Fruit fly (Drosophila melanogaster): ENCODE results near the gene CG15812.

Gene CG15812

dm6 chr3L:3164951-3165350 lies 5.2 kb downstream of the CG15812 start, which contains the start of gene CG32280 (continued):
- no peak for TF ChIP-seq CG2889 (GFP tag; IDR thresholded peaks at IDR 0.05)
- TF ChIP-seq Asciz (GFP tag; optimal IDR thresholded peaks at IDR 0.05): no peak
- TF ChIP-seq Scr (GFP tag; IDR thresholded peaks at IDR 0.05; ENCODE audit: partially characterized antibody): peak; percentile 84
- TF ChIP-seq Hmx (GFP tag; optimal IDR thresholded peaks at IDR 0.05): no peak
- no peak for TF ChIP-seq CG8944 (GFP tag; optimal IDR thresholded peaks at IDR 0.05)
- no peak for TF ChIP-seq TFAM (GFP tag; optimal IDR thresholded peaks at IDR 0.05)
- peak; percentile 29 for TF ChIP-seq CG6813 (GFP tag; optimal IDR thresholded peaks at IDR 0.05)
- no peak for TF ChIP-seq Side (GFP tag; optimal IDR thresholded peaks at IDR 0.05)
- peak; percentile 37 for TF ChIP-seq her (GFP tag; optimal IDR thresholded peaks at IDR 0.05)

- TF ChIP-seq so (GFP tag; IDR thresholded peaks at IDR 0.05) (no peak), Sin3A (optimal IDR thresholded peaks at IDR 0.05) (no peak), cg (GFP tag; optimal IDR thresholded peaks at IDR 0.05) (peak; percentile 54), kah (GFP tag; optimal IDR thresholded peaks at IDR 0.05) (peak; percentile 61), sr (GFP tag; IDR thresholded peaks at IDR 0.05) (0 out of 3 replicates have a peak, but pooled peaks have one; percentile 29), rib (GFP tag; IDR thresholded peaks at IDR 0.05) (0 out of 2 replicates have a peak, but pooled peaks have one; percentile 9), CG3065 (GFP tag; optimal IDR thresholded peaks at IDR 0.05) (peak; percentile 85), CG34376 (GFP tag; optimal IDR thresholded peaks at IDR 0.05) (peak; percentile 26), ftz-f1 (GFP tag; optimal IDR thresholded peaks at IDR 0.05) (peak; percentile 52), twi (tag; optimal IDR thresholded peaks at IDR 0.05) (peak; percentile 56), CG12236 (GFP tag; optimal IDR thresholded peaks at IDR 0.05) (no peak), CG1647 (GFP tag; optimal IDR thresholded peaks at IDR 0.05) (no peak), CG12104 (GFP tag; optimal IDR thresholded peaks at IDR 0.05) (no peak), CG4360 (GFP tag; IDR thresholded peaks at IDR 0.05) (no peak), crol (GFP tag; IDR thresholded peaks at IDR 0.05) (peak; percentile 66)
Measured at dm6 chr3L:3165399-3165798, 5.6 kb downstream of the CG15812 start.

dm6 chr3L:3166200-3166695 lies 6.5 kb downstream of the CG15812 start, which contains the start of gene Asciz:
Gene Asciz, minus strand, starts transcription at chr3L:3166250.
- TF ChIP-seq CG15479 (GFP tag; optimal IDR thresholded peaks at IDR 0.05): peak; percentile 4
- TF ChIP-seq Xbp1 (GFP tag; optimal IDR thresholded peaks at IDR 0.05): no peak
- peak; percentile 28; the same call in 1 of the 2 replicates for TF ChIP-seq Rfx (GFP tag; IDR thresholded peaks at IDR 0.05)

dm6 chr3L:3169107-3169506 lies 9.3 kb downstream of the CG15812 start, which contains the start of the genes CG32278 and CG32281:
Gene CG32278, plus strand, starts transcription at chr3L:3169286.
Gene CG32281, plus strand, starts transcription at chr3L:3169375.
- peak; percentile 52 for TF ChIP-seq CG9797 (GFP tag; optimal IDR thresholded peaks at IDR 0.05)
- peak; percentile 54 for TF ChIP-seq gfzf (GFP tag; optimal IDR thresholded peaks at IDR 0.05)
- no peak for TF ChIP-seq dimm (GFP tag; IDR thresholded peaks at IDR 0.05)
- TF ChIP-seq CG4617 (GFP tag; optimal IDR thresholded peaks at IDR 0.05; ENCODE audit: borderline replicate concordance): peak; percentile 28
- peak; percentile 9 for TF ChIP-seq Max (GFP tag; optimal IDR thresholded peaks at IDR 0.05)
- peak; percentile 19; the same call in 1 of the 2 replicates for TF ChIP-seq MBD-R2 (GFP tag; IDR thresholded peaks at IDR 0.05)
- peak; percentile 47 for TF ChIP-seq MESR4 (GFP tag; optimal IDR thresholded peaks at IDR 0.05)
- peak; percentile 67 for TF ChIP-seq CG3995 (GFP tag; optimal IDR thresholded peaks at IDR 0.05)
- peak; percentile 18 for TF ChIP-seq CG14710 (tag; optimal IDR thresholded peaks at IDR 0.05)
- TF ChIP-seq trem (tag; optimal IDR thresholded peaks at IDR 0.05): peak; percentile 41
- TF ChIP-seq pzg (GFP tag; optimal IDR thresholded peaks at IDR 0.05): peak; percentile 9
- TF ChIP-seq YL-1 (GFP tag; optimal IDR thresholded peaks at IDR 0.05): peak; percentile 40
- no peak for TF ChIP-seq CG17612 (GFP tag; IDR thresholded peaks at IDR 0.05)
- TF ChIP-seq Hand (GFP tag; optimal IDR thresholded peaks at IDR 0.05): no peak
- TF ChIP-seq BEAF-32 (GFP tag; optimal IDR thresholded peaks at IDR 0.05): peak; percentile 11
- peak; percentile 7 for TF ChIP-seq Myb (GFP tag; optimal IDR thresholded peaks at IDR 0.05)
- peak; percentile 41 for TF ChIP-seq stwl (tag; optimal IDR thresholded peaks at IDR 0.05)
- TF ChIP-seq TFAM (GFP tag; optimal IDR thresholded peaks at IDR 0.05): no peak
